Worm (Caenorhabditis elegans): ENCODE results near the gene C31C9.7.

- no peak for TF ChIP-seq hmg-11 (tag; optimal IDR thresholded peaks at IDR 0.05)
- TF ChIP-seq ama-1 (optimal IDR thresholded peaks at IDR 0.05) = no peak
- no peak for TF ChIP-seq fos-1 (tag; optimal IDR thresholded peaks at IDR 0.05)
- no peak for TF ChIP-seq lin-15B (tag; optimal IDR thresholded peaks at IDR 0.05)
- TF ChIP-seq ZK546.5 (tag; optimal IDR thresholded peaks at IDR 0.05) = no peak
- TF ChIP-seq snpc-4 (tag; optimal IDR thresholded peaks at IDR 0.05) = no peak
- TF ChIP-seq nhr-23 (tag; optimal IDR thresholded peaks at IDR 0.05) = no peak
- no peak for TF ChIP-seq aly-2 (tag; optimal IDR thresholded peaks at IDR 0.05)
- no peak for TF ChIP-seq nhr-25 (tag; optimal IDR thresholded peaks at IDR 0.05)
- TF ChIP-seq nhr-28 (tag; optimal IDR thresholded peaks at IDR 0.05) = no peak
These were observed 1.9 kb downstream of the C31C9.7 start for ce11 chrII:13670707-13671295.
